Worm (Caenorhabditis elegans) whole organism, L1 larva: Measurements from ENCODE around the gene srr-9.
A peak's percentile ranks its signal among the peaks of the same experiment; 100 is the strongest.

ENCODE experiments used
- ceh-82 ChIP-seq, 3 experiments: fragments of 150-350 bp in 1 of 3; sonication (generic microtip) in 2 of 3; optimal IDR thresholded peaks; 2 replicates each; lab custom pipeline; 2014 to 2017; ENCODE audit warnings: missing biosample characterization in 3 of 3, missing genetic modification characterization in 3 of 3
- egl-27 ChIP-seq, 2 experiments: fragments of 150-350 bp in 1 of 2; sonication (generic microtip); optimal IDR thresholded peaks; 3 replicates each; lab custom pipeline; 2017 to 2018; ENCODE audit warnings: missing biosample characterization in 2 of 2, missing genetic modification characterization in 2 of 2, missing genetic modification reagents in 2 of 2
- ets-5 ChIP-seq: fragments of 200-800 bp; sonication (Bioruptor generic); IDR thresholded peaks from 2 replicates; pipeline ENCODE4 v1.3.6; 2022; ENCODE audit warnings: missing genetic modification characterization, missing compliant biosample characterization
- fkh-4 ChIP-seq: sonication (generic microtip); optimal IDR thresholded peaks from 2 replicates; lab custom pipeline; 2016; ENCODE audit warnings: missing compliant biosample characterization, missing genetic modification characterization, borderline replicate concordance
- fkh-8 ChIP-seq: sonication (generic microtip); optimal IDR thresholded peaks from 2 replicates; lab custom pipeline; 2016; ENCODE audit warnings: mild to moderate bottlenecking, missing genetic modification characterization, missing compliant biosample characterization
- jun-1 ChIP-seq: fragments of 150-350 bp; optimal IDR thresholded peaks from 2 replicates; lab custom pipeline; 2014; ENCODE audit warnings: missing biosample characterization, missing genetic modification reagents, missing genetic modification characterization
- lsy-2 ChIP-seq, 2 experiments: fragments of 150-350 bp; optimal IDR thresholded peaks; 2 replicates each; lab custom pipeline; 2014; ENCODE audit warnings: missing biosample characterization in 2 of 2, missing genetic modification characterization in 2 of 2
- nhr-19 ChIP-seq: fragments of 200-800 bp; sonication (Bioruptor generic); conservative IDR thresholded peaks from 2 replicates; pipeline ENCODE4 v1.3.6; 2022; ENCODE audit warnings: missing genetic modification characterization, missing compliant biosample characterization
- nhr-20 ChIP-seq: sonication (generic microtip); optimal IDR thresholded peaks from 2 replicates; lab custom pipeline; 2016; ENCODE audit warnings: mild to moderate bottlenecking, missing genetic modification characterization, missing compliant biosample characterization
- snpc-4 ChIP-seq: fragments of 150-350 bp; optimal IDR thresholded peaks from 2 replicates; lab custom pipeline; 2014; ENCODE audit warnings: missing biosample characterization, missing genetic modification characterization
- sox-4 ChIP-seq: sonication (generic microtip); optimal IDR thresholded peaks from 2 replicates; lab custom pipeline; 2016; ENCODE audit warnings: missing genetic modification characterization, missing compliant biosample characterization
- unc-130 ChIP-seq: fragments of 150-350 bp; optimal IDR thresholded peaks from 2 replicates; lab custom pipeline; 2017; ENCODE audit warnings: missing biosample characterization, missing genetic modification characterization, inconsistent platforms
- unc-62 ChIP-seq: fragments of 150-350 bp; optimal IDR thresholded peaks from 2 replicates; lab custom pipeline; 2014; ENCODE audit warnings: missing biosample characterization, missing genetic modification reagents, missing genetic modification characterization
- ztf-11 ChIP-seq, 2 experiments: sonication (generic microtip); optimal IDR thresholded peaks; 2 replicates each; lab custom pipeline; 2016 to 2017; ENCODE audit warnings: missing genetic modification characterization in 2 of 2, missing biosample characterization in 1 of 2, missing compliant biosample characterization in 1 of 2

ce11 chrV:7775226-7775625, 37.4 kb downstream of the srr-9 start:
- TF ChIP-seq sox-4 (tag; lab: Kevin White, UChicago) = no peak
- TF ChIP-seq jun-1 = no peak
- TF ChIP-seq egl-27 (tag; optimal IDR thresholded peaks at IDR 0.05; lab: Kevin White, UChicago) = no peak
- TF ChIP-seq ztf-11 (tag; optimal IDR thresholded peaks at IDR 0.05; lab: Kevin White, UChicago) = no peak
- no peak for TF ChIP-seq fkh-4 (tag; lab: Kevin White, UChicago)
- TF ChIP-seq lsy-2 (tag; optimal IDR thresholded peaks at IDR 0.05; lab: Kevin White, UChicago) = peak in 1 of 2 experiments; percentile 7
- no peak for TF ChIP-seq ets-5 (GFP tag; lab: Robert Waterston, UW)
- no peak for TF ChIP-seq nhr-20 (tag; lab: Kevin White, UChicago)
- no peak for TF ChIP-seq ceh-82 (tag; optimal IDR thresholded peaks at IDR 0.05; lab: Kevin White, UChicago)
- no peak for TF ChIP-seq nhr-19 (GFP tag; lab: Robert Waterston, UW)
- TF ChIP-seq snpc-4 (tag; lab: Kevin White, UChicago) = no peak
- TF ChIP-seq unc-62 (GFP tag; lab: Kevin White, UChicago) = no peak
- TF ChIP-seq fkh-8 = no peak
- no peak for TF ChIP-seq unc-130 (tag; lab: Kevin White, UChicago)
